Worm (Caenorhabditis elegans): ENCODE results near the gene eel-1.

eel-1 gene

ce11 chrIV:3050054-3050990 lies at the start of gene eel-1 (continued):
- TF ChIP-seq F33H1.4 (GFP tag; IDR thresholded peaks at IDR 0.05) (peak; percentile 100), xnd-1 (tag; optimal IDR thresholded peaks at IDR 0.05) (peak; percentile 62), F22D6.2 (tag; optimal IDR thresholded peaks at IDR 0.05) (peak; percentile 83), aptf-2 (GFP tag; conservative IDR thresholded peaks at IDR 0.05) (peak; percentile 95), efl-1 (GFP tag; optimal IDR thresholded peaks at IDR 0.05) (peak; percentile 83), ceh-100 (GFP tag; IDR thresholded peaks at IDR 0.05) (peak; percentile 100), ztf-28 (GFP tag; IDR thresholded peaks at IDR 0.05) (peak; percentile 99), K12H6.12 (tag; optimal IDR thresholded peaks at IDR 0.05) (peak; percentile 91), akir-1 (GFP tag; optimal IDR thresholded peaks at IDR 0.05) (peak; percentile 95), snpc-3.4 (tag; optimal IDR thresholded peaks at IDR 0.05) (peak; percentile 76), pbrm-1 (GFP tag; IDR thresholded peaks at IDR 0.05) (peak; percentile 98), snpc-1.3 (tag; optimal IDR thresholded peaks at IDR 0.05; ENCODE audit: insufficient read depth) (peak; percentile 59), tlf-1 (GFP tag; optimal IDR thresholded peaks at IDR 0.05) (peak; percentile 94), let-607 (tag; optimal IDR thresholded peaks at IDR 0.05) (peak; percentile 74 to 86), B0019.2 (GFP tag; conservative IDR thresholded peaks at IDR 0.05) (peak; percentile 96), Y95B8A.8 (GFP tag; IDR thresholded peaks at IDR 0.05) (peak; percentile 99), B0261.1 (tag; optimal IDR thresholded peaks at IDR 0.05) (peak; percentile 17), ztf-18 (tag; optimal IDR thresholded peaks at IDR 0.05) (peak; percentile 87), B0336.3 (GFP tag; IDR thresholded peaks at IDR 0.05) (peak; percentile 94), nfya-2 (GFP tag; IDR thresholded peaks at IDR 0.05) (0 out of 2 replicates have a peak, but pooled peaks have one; percentile 82), lin-35 (GFP tag; optimal IDR thresholded peaks at IDR 0.05) (peak in 2 of 3 experiments; percentile 84 to 95), F57A8.1 (GFP tag; optimal IDR thresholded peaks at IDR 0.05) (peak; percentile 47), F39B2.1 (GFP tag; IDR thresholded peaks at IDR 0.05) (peak; percentile 72; the same call in 1 of the 2 replicates), rec-8 (tag; optimal IDR thresholded peaks at IDR 0.05) (peak; percentile 46 to 87), rcor-1 (GFP tag; IDR thresholded peaks at IDR 0.05) (peak; percentile 99), lin-54 (GFP tag; optimal IDR thresholded peaks at IDR 0.05) (peak; percentile 97), repo-1 (tag; optimal IDR thresholded peaks at IDR 0.05) (peak; percentile 32), ceh-27 (GFP tag; optimal IDR thresholded peaks at IDR 0.05) (peak; percentile 95), mcd-1 (GFP tag; IDR thresholded peaks at IDR 0.05) (peak; percentile 98), bed-2 (GFP tag; IDR thresholded peaks at IDR 0.05) (peak; percentile 99), athp-1 (tag; optimal IDR thresholded peaks at IDR 0.05) (peak; percentile 92), Y79H2A.3 (GFP tag; conservative IDR thresholded peaks at IDR 0.05) (peak; percentile 99), ztf-26 (tag; optimal IDR thresholded peaks at IDR 0.05) (peak; percentile 89), ztf-22 (GFP tag; optimal IDR thresholded peaks at IDR 0.05) (peak; percentile 83), egl-44 (GFP tag; IDR thresholded peaks at IDR 0.05) (peak; percentile 98), madf-3 (GFP tag; IDR thresholded peaks at IDR 0.05) (peak; percentile 98), let-526 (GFP tag; IDR thresholded peaks at IDR 0.05) (peak; percentile 98), attf-6 (GFP tag; IDR thresholded peaks at IDR 0.05) (peak; percentile 88), F49E8.2 (tag; optimal IDR thresholded peaks at IDR 0.05; ENCODE audit: insufficient read depth) (peak; percentile 73), aptf-3 (GFP tag; IDR thresholded peaks at IDR 0.05) (peak; percentile 97), Y56A3A.18 (GFP tag; IDR thresholded peaks at IDR 0.05) (peak; percentile 98), somi-1 (GFP tag; optimal IDR thresholded peaks at IDR 0.05) (peak; percentile 89), dox-1 (GFP tag; IDR thresholded peaks at IDR 0.05) (peak; percentile 99), ceh-40 (GFP tag; IDR thresholded peaks at IDR 0.05) (peak; percentile 92), hsf-1 (GFP tag; IDR thresholded peaks at IDR 0.05) (peak; percentile 92)

Data from whole organism, young adult.